Worm (Caenorhabditis elegans): ENCODE measurements around the gene F22F7.12.
"Not testable (repeated sequence)": the region's sequence is repeated elsewhere in the genome, so short reads cannot be mapped to it uniquely, and the experiment has no call there.

ce11 chrV:2144408-2144807, at the start of gene F22F7.12:
- TF ChIP-seq sox-4, nhr-11 (tag; optimal IDR thresholded peaks at IDR 0.05): not testable (repeated sequence)
